Worm (Caenorhabditis elegans) whole organism, late embryonic: Measurements from ENCODE around the gene Y39F10C.3.

ENCODE experiments used
- C38D4.7 ChIP-seq: fragments of 200-800 bp; sonication (Bioruptor generic); optimal IDR thresholded peaks from 2 replicates; lab custom pipeline; 2018; ENCODE audit warnings: mild to moderate bottlenecking, missing genetic modification characterization, moderate library complexity, missing compliant biosample characterization
- F13H6.1 ChIP-seq: sonication (generic microtip); optimal IDR thresholded peaks from 2 replicates; lab custom pipeline; 2016; ENCODE audit warnings: missing genetic modification characterization, missing compliant biosample characterization
- K09A11.1 ChIP-seq: sonication (generic microtip); optimal IDR thresholded peaks from 2 replicates; lab custom pipeline; 2017; ENCODE audit warnings: antibody characterized with exemption, mild to moderate bottlenecking, missing genetic modification characterization, missing compliant biosample characterization; ENCODE audit not compliant: insufficient read depth
- T23F11.4 ChIP-seq: fragments of 200-800 bp; sonication (Bioruptor generic); optimal IDR thresholded peaks from 2 replicates; lab custom pipeline; 2018; ENCODE audit warnings: mild to moderate bottlenecking, missing genetic modification characterization, missing compliant biosample characterization
- Y22D7AL.16 ChIP-seq: sonication (generic microtip); optimal IDR thresholded peaks from 2 replicates; lab custom pipeline; 2016; ENCODE audit warnings: missing genetic modification characterization, missing compliant biosample characterization
- ceh-14 ChIP-seq: sonication (generic microtip); optimal IDR thresholded peaks from 2 replicates; lab custom pipeline; 2016; ENCODE audit warnings: missing genotype, missing genetic modification characterization, missing compliant biosample characterization
- ceh-19 ChIP-seq: fragments of 200-800 bp; sonication (Bioruptor generic); optimal IDR thresholded peaks from 2 replicates; lab custom pipeline; 2018; ENCODE audit warnings: mild to moderate bottlenecking, missing genetic modification characterization, missing compliant biosample characterization
- ceh-2 ChIP-seq: sonication (generic microtip); optimal IDR thresholded peaks from 2 replicates; lab custom pipeline; 2016; ENCODE audit warnings: missing genotype, missing genetic modification characterization, missing compliant biosample characterization
- ceh-22 ChIP-seq: sonication (generic microtip); optimal IDR thresholded peaks from 2 replicates; lab custom pipeline; 2017; ENCODE audit warnings: missing biosample characterization, missing genetic modification characterization
- ceh-24 ChIP-seq: sonication (generic microtip); optimal IDR thresholded peaks from 2 replicates; lab custom pipeline; 2016; ENCODE audit warnings: mild to moderate bottlenecking, missing genetic modification characterization, missing compliant biosample characterization
- ceh-30 ChIP-seq: fragments of 150-350 bp; optimal IDR thresholded peaks from 2 replicates; lab custom pipeline; 2014; ENCODE audit warnings: missing biosample characterization, missing genetic modification characterization
- ceh-31 ChIP-seq: sonication (generic microtip); optimal IDR thresholded peaks from 2 replicates; lab custom pipeline; 2016; ENCODE audit warnings: missing genetic modification characterization, missing compliant biosample characterization
- ceh-45 ChIP-seq: fragments of 200-800 bp; sonication (Bioruptor generic); IDR thresholded peaks from 2 replicates; pipeline ENCODE4 v1.3.6; 2022; ENCODE audit warnings: missing genetic modification reagents, missing genetic modification characterization, missing compliant biosample characterization
- ceh-6 ChIP-seq: fragments of 200-800 bp; sonication (Bioruptor generic); optimal IDR thresholded peaks from 2 replicates; lab custom pipeline; 2018; ENCODE audit warnings: mild to moderate bottlenecking, missing genetic modification characterization, missing compliant biosample characterization
- elt-4 ChIP-seq: sonication (generic microtip); optimal IDR thresholded peaks from 2 replicates; lab custom pipeline; 2016; ENCODE audit warnings: missing genetic modification characterization, missing compliant biosample characterization
- ets-4 ChIP-seq: sonication (generic microtip); optimal IDR thresholded peaks from 2 replicates; lab custom pipeline; 2016; ENCODE audit warnings: missing genetic modification characterization, missing compliant biosample characterization
- eyg-1 ChIP-seq: sonication (generic microtip); optimal IDR thresholded peaks from 2 replicates; lab custom pipeline; 2016; ENCODE audit warnings: missing genotype, missing genetic modification characterization, missing compliant biosample characterization
- fkh-10 ChIP-seq: fragments of 150-350 bp; optimal IDR thresholded peaks from 2 replicates; lab custom pipeline; 2014; ENCODE audit warnings: missing biosample characterization, missing genetic modification reagents, missing genetic modification characterization
- fkh-6 ChIP-seq: sonication (generic microtip); optimal IDR thresholded peaks from 2 replicates; lab custom pipeline; 2016; ENCODE audit warnings: missing genetic modification characterization, missing compliant biosample characterization
- gmeb-2 ChIP-seq: sonication (generic microtip); optimal IDR thresholded peaks from 2 replicates; lab custom pipeline; 2016; ENCODE audit warnings: missing genetic modification characterization, inconsistent platforms, missing compliant biosample characterization
- hlh-8 ChIP-seq: sonication (generic microtip); optimal IDR thresholded peaks from 2 replicates; lab custom pipeline; 2016; ENCODE audit warnings: missing genotype, missing genetic modification characterization, missing compliant biosample characterization
- lim-6 ChIP-seq: sonication (generic microtip); optimal IDR thresholded peaks from 2 replicates; lab custom pipeline; 2016; ENCODE audit warnings: missing genetic modification characterization, missing compliant biosample characterization
- madf-2 ChIP-seq: sonication (generic microtip); optimal IDR thresholded peaks from 2 replicates; lab custom pipeline; 2017; ENCODE audit warnings: missing genetic modification characterization, missing compliant biosample characterization
- nhr-232 ChIP-seq: sonication (generic microtip); optimal IDR thresholded peaks from 2 replicates; lab custom pipeline; 2016; ENCODE audit warnings: missing genetic modification characterization, missing compliant biosample characterization
- pha-2 ChIP-seq: sonication (generic microtip); optimal IDR thresholded peaks from 2 replicates; lab custom pipeline; 2017; ENCODE audit warnings: mild to moderate bottlenecking, missing genetic modification characterization, missing compliant biosample characterization
- pha-4 ChIP-seq: fragments of 150-350 bp; optimal IDR thresholded peaks from 2 replicates; lab custom pipeline; 2018; ENCODE audit warnings: missing biosample characterization, missing genetic modification reagents, missing genetic modification characterization
- pqm-1 ChIP-seq: sonication (generic microtip); optimal IDR thresholded peaks from 2 replicates; lab custom pipeline; 2016; ENCODE audit warnings: missing genetic modification characterization, missing compliant biosample characterization
- ref-2 ChIP-seq: sonication (generic microtip); optimal IDR thresholded peaks from 2 replicates; lab custom pipeline; 2016; ENCODE audit warnings: missing genetic modification characterization, missing compliant biosample characterization
- rnt-1 ChIP-seq: sonication (generic microtip); optimal IDR thresholded peaks from 2 replicates; lab custom pipeline; 2016; ENCODE audit warnings: missing genetic modification characterization, missing compliant biosample characterization
- sox-2 ChIP-seq: fragments of 200-800 bp; sonication (Bioruptor generic); IDR thresholded peaks from 2 replicates; pipeline ENCODE4 v1.3.6; 2022; ENCODE audit warnings: missing genetic modification reagents, missing genetic modification characterization, missing compliant biosample characterization
- syd-9 ChIP-seq: sonication (generic microtip); optimal IDR thresholded peaks from 2 replicates; lab custom pipeline; 2016; ENCODE audit warnings: mild to moderate bottlenecking, missing genetic modification characterization, moderate library complexity, missing compliant biosample characterization
- tbx-2 ChIP-seq: sonication (generic microtip); optimal IDR thresholded peaks from 2 replicates; lab custom pipeline; 2016; ENCODE audit warnings: missing genetic modification characterization, missing compliant biosample characterization
- ttx-3 ChIP-seq: sonication (generic microtip); optimal IDR thresholded peaks from 2 replicates; lab custom pipeline; 2016; ENCODE audit warnings: missing genetic modification reagents, missing genetic modification characterization, missing compliant biosample characterization
- unc-42 ChIP-seq: sonication (generic microtip); optimal IDR thresholded peaks from 2 replicates; lab custom pipeline; 2016; ENCODE audit warnings: missing genotype, missing genetic modification characterization, missing compliant biosample characterization
- unc-55 ChIP-seq: sonication (generic microtip); optimal IDR thresholded peaks from 2 replicates; lab custom pipeline; 2017; ENCODE audit warnings: missing biosample characterization, missing genetic modification reagents, missing genetic modification characterization
- unc-86 ChIP-seq: sonication (generic microtip); optimal IDR thresholded peaks from 2 replicates; lab custom pipeline; 2016; ENCODE audit warnings: missing genetic modification characterization, missing compliant biosample characterization
- zip-5 ChIP-seq: sonication (generic microtip); optimal IDR thresholded peaks from 2 replicates; lab custom pipeline; 2016; ENCODE audit warnings: missing genetic modification characterization, missing compliant biosample characterization

The Y39F10C.3 gene

DNA sequence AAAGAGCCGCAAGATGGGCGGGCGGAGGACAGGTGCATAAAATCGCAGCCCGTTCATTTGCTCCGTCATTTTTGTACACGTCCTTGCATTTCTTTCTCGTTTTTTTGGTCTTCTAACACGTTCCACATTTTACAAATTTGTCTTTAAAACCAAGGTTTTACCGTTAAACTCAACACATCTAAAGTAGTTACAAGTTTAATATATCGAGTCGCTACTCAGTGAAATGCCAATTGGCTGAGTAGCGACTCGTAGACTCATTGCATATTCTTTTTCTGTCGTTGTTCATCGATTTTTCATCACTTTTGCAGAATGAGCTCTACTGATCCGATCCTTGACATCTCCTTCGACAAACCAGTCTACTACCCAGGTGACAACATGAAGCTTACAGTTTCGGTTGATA lies 47.0 kb upstream of the Y39F10C.3 start, which contains the start of gene arrd-1:
Gene arrd-1 (plus strand): TSS at position 301 of the 400 bp plus-strand sequence.
- TF ChIP-seq ceh-14 (tag; lab: Kevin White, UChicago) (no peak), lim-6 (tag; lab: Kevin White, UChicago) (no peak), pqm-1 (no peak), hlh-8 (tag; lab: Kevin White, UChicago) (no peak), Y22D7AL.16 (tag; lab: Kevin White, UChicago) (no peak), ceh-24 (tag; lab: Kevin White, UChicago) (no peak), rnt-1 (tag; lab: Kevin White, UChicago) (no peak), unc-42 (no peak), madf-2 (tag; lab: Kevin White, UChicago) (no peak), zip-5 (tag; lab: Kevin White, UChicago) (no peak), fkh-10 (no peak), unc-86 (no peak)

DNA sequence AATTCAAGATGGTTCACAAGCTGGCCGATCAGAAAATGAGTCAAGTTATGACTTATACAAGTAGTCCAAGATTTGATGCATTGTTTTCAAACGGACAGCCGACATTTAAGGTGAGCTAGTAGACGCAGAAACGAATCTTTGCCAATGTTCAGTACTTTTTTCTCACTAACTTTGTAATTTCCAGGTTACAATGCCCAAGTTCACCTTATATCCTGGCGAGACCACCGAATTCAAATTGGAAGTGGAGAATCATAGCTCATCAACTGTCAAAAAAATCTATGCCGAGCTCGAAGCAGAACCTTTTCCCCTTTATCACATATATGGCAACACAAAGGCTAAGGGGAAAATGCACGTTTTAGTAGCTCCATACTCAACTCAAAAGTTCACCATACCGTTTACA lies 46.3 kb upstream of the Y39F10C.3 start:
- TF ChIP-seq hlh-8 (tag; lab: Kevin White, UChicago) (no peak), ceh-2 (no peak), eyg-1 (tag; lab: Kevin White, UChicago) (no peak)

DNA sequence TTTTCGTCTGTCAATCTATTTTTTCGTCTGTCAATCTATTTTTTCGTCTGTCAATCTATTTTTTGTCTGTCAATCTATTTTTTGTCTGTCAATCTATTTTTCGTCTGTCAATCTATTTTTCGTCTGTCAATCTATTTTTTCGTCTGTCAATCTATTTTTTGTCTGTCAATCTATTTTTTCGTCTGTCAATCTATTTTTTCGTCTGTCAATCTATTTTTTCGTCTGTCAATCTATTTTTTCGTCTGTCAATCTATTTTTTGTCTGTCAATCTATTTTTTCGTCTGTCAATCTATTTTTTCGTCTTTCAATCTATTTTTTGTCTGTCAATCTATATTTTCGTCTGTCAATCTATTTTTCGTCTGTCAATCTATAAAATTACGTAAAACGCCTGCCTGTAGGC lies 44.8 kb upstream of the Y39F10C.3 start:
- 0 out of 2 replicates have a peak, but pooled peaks have one; percentile 50 for TF ChIP-seq ceh-45 (GFP tag; lab: Robert Waterston, UW)

DNA sequence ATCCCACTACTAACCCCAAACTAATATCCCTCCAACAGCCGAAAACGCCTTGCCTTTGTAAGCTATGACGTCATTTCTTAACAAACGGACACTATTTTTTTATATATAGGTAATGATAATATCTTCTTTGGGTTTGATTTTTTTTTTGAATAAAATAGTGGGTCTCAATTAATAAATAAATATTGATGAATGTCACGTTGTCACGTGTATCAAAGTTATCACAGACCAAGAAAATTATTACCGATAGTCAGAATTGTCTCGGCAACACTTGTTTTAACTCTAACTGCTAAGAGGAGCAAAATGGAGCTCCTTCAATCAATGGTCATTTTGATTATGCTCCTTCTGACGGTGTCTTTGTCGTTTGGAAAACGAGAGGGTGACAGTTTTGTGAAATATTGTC lies 40.2 kb upstream of the Y39F10C.3 start, which contains the start of gene T04B8.1:
Gene T04B8.1 (plus strand): TSS at position 301 of the 400 bp plus-strand sequence.
- TF ChIP-seq nhr-232 (tag; lab: Kevin White, UChicago): no peak
- TF ChIP-seq hlh-8 (tag; lab: Kevin White, UChicago): no peak
- no peak for TF ChIP-seq fkh-6 (tag; lab: Kevin White, UChicago)
- TF ChIP-seq elt-4 (tag; lab: Kevin White, UChicago): no peak
- no peak for TF ChIP-seq pha-2 (tag; lab: Kevin White, UChicago)
- TF ChIP-seq C38D4.7 (GFP tag; lab: Kevin White, UChicago): no peak
- no peak for TF ChIP-seq gmeb-2 (tag; lab: Kevin White, UChicago)
- no peak for TF ChIP-seq sox-2
- TF ChIP-seq K09A11.1 (tag; lab: Kevin White, UChicago): no peak

DNA sequence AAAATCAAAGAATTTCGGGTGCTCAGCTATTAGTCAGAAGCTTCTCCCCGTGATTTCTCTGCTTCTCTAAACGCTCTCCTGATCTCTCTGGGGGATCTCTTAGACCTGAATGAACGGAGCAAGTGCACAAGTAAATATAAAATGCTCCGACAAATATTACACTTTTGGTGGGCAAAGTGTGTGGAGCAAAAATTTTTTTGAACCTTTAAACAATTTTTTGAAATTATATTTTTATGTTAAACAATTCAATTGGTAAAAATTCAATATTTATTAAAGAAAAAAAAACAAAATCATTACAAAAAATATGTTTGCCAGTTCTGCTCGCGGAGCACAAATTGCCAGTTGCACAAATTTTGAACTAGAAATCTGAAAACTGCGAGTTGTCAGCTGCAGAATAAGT lies 34.7 kb upstream of the Y39F10C.3 start, which contains the start of gene K07E8.6:
Gene K07E8.6 (minus strand): TSS at position 101 of the 400 bp plus-strand sequence.
- TF ChIP-seq unc-55 (GFP tag; lab: Kevin White, UChicago) (no peak), ceh-45 (GFP tag; lab: Robert Waterston, UW) (no peak), ceh-19 (no peak), unc-86 (no peak), ceh-31 (tag; lab: Kevin White, UChicago) (no peak), tbx-2 (tag; lab: Kevin White, UChicago) (no peak), ceh-22 (no peak), ref-2 (tag; lab: Kevin White, UChicago) (no peak), F13H6.1 (no peak), fkh-6 (tag; lab: Kevin White, UChicago) (no peak), ceh-6 (no peak), T23F11.4 (GFP tag; lab: Kevin White, UChicago) (no peak), gmeb-2 (tag; lab: Kevin White, UChicago) (no peak), ets-4 (no peak), ttx-3 (tag; lab: Kevin White, UChicago) (no peak), lim-6 (tag; lab: Kevin White, UChicago) (no peak), ceh-30 (tag; lab: Kevin White, UChicago) (no peak), pha-4 (no peak), syd-9 (no peak), madf-2 (tag; lab: Kevin White, UChicago) (no peak)
- TF ChIP-seq, all 69 proteins: peak for 0
